Worm (Caenorhabditis elegans) whole organism, young adult: ENCODE measurements around the gene C18E9.7.

Experiments
- F37B4.10 ChIP-seq: fragments of 200-800 bp; sonication (Bioruptor generic); IDR thresholded peaks from 2 replicates; pipeline ENCODE4 v1.3.6; 2022; ENCODE audit warnings: missing genetic modification characterization, missing compliant biosample characterization
- ama-1 ChIP-seq, 3 experiments: fragments of 150-350 bp in 1 of 3; sonication (generic microtip) in 2 of 3; optimal IDR thresholded peaks; 2 replicates each; lab custom pipeline; 2014 to 2018; ENCODE audit warnings: missing biosample characterization in 2 of 3, missing genetic modification characterization in 2 of 3, missing genetic modification reagents in 2 of 3
- athp-1 ChIP-seq: sonication (generic microtip); optimal IDR thresholded peaks from 2 replicates; lab custom pipeline; 2017; ENCODE audit warnings: mild to moderate bottlenecking, missing genetic modification characterization, missing compliant biosample characterization
- attf-3 ChIP-seq: fragments of 200-800 bp; sonication (Bioruptor generic); conservative IDR thresholded peaks from 2 replicates; pipeline ENCODE4 v1.3.6; 2022; ENCODE audit warnings: missing genetic modification reagents, missing genetic modification characterization, missing compliant biosample characterization
- hmg-1.2 ChIP-seq: fragments of 200-800 bp; sonication (Bioruptor generic); IDR thresholded peaks from 2 replicates; pipeline ENCODE4 v1.3.6; 2022; ENCODE audit warnings: missing genetic modification reagents, missing genetic modification characterization, missing compliant biosample characterization
- let-526 ChIP-seq: fragments of 200-800 bp; sonication (Bioruptor generic); IDR thresholded peaks from 2 replicates; pipeline ENCODE4 v1.3.6; 2022; ENCODE audit warnings: missing genetic modification reagents, missing genetic modification characterization, missing compliant biosample characterization
- lin-35 ChIP-seq, 3 experiments: fragments of 150-350 bp in 2 of 3; sonication (generic microtip) in 1 of 3; optimal IDR thresholded peaks; 2 replicates each; lab custom pipeline; 2014 to 2018; ENCODE audit warnings: missing biosample characterization in 3 of 3, missing genetic modification characterization in 3 of 3, missing genetic modification reagents in 3 of 3
- lir-1 ChIP-seq: fragments of 200-800 bp; sonication (Bioruptor generic); conservative IDR thresholded peaks from 2 replicates; pipeline ENCODE4 v1.3.6; 2022; ENCODE audit warnings: missing genetic modification reagents, missing genetic modification characterization, missing compliant biosample characterization
- unc-130 ChIP-seq: sonication (generic microtip); optimal IDR thresholded peaks from 2 replicates; lab custom pipeline; 2016; ENCODE audit warnings: missing genetic modification reagents, missing genetic modification characterization, missing compliant biosample characterization

- TF ChIP-seq unc-130 (no peak), lin-35 (GFP tag; optimal IDR thresholded peaks at IDR 0.05; lab: Kevin White, UChicago) (no peak), F37B4.10 (no peak), athp-1 (tag; lab: Kevin White, UChicago) (no peak), lir-1 (GFP tag; lab: Robert Waterston, UW) (no peak), ama-1 (optimal IDR thresholded peaks at IDR 0.05; lab: Kevin White, UChicago) (no peak), ama-1 (GFP tag; optimal IDR thresholded peaks at IDR 0.05; lab: Kevin White, UChicago) (no peak), attf-3 (no peak), let-526 (GFP tag; lab: Robert Waterston, UW) (no peak), hmg-1.2 (GFP tag; lab: Robert Waterston, UW) (no peak)
Observed at ce11 chrII:9001743-9002222, 19.2 kb upstream of the C18E9.7 start, which contains the start of gene F44G4.6.
